Worm (Caenorhabditis elegans) whole organism, L1 larva: ENCODE data around the gene C16B8.2.
A peak's percentile ranks its signal among the peaks of the same experiment; 100 is the strongest.

Source experiments
- C16A3.4 ChIP-seq: fragments of 150-350 bp; optimal IDR thresholded peaks from 2 replicates; lab custom pipeline; 2014; ENCODE audit warnings: missing biosample characterization, missing genetic modification characterization
- C34B4.2 ChIP-seq: sonication (generic microtip); optimal IDR thresholded peaks from 2 replicates; lab custom pipeline; 2017; ENCODE audit warnings: mild to moderate bottlenecking, missing genetic modification characterization, missing compliant biosample characterization
- F16B12.6 ChIP-seq: fragments of 150-350 bp; optimal IDR thresholded peaks from 2 replicates; lab custom pipeline; 2014; ENCODE audit warnings: missing biosample characterization, missing genetic modification characterization
- Y116A8C.19 ChIP-seq: sonication (generic microtip); optimal IDR thresholded peaks from 2 replicates; lab custom pipeline; 2016; ENCODE audit warnings: missing compliant biosample characterization, missing genetic modification characterization, borderline replicate concordance
- blmp-1 ChIP-seq: fragments of 150-350 bp; optimal IDR thresholded peaks from 2 replicates; lab custom pipeline; 2014; ENCODE audit warnings: missing biosample characterization, missing genetic modification characterization
- ceh-88 ChIP-seq: fragments of 200-800 bp; sonication (Bioruptor generic); IDR thresholded peaks from 2 replicates; pipeline ENCODE4 v1.3.6; 2022; ENCODE audit warnings: missing genetic modification characterization, missing compliant biosample characterization
- ceh-90 ChIP-seq: sonication (generic microtip); optimal IDR thresholded peaks from 2 replicates; lab custom pipeline; 2016; ENCODE audit warnings: missing genetic modification characterization, missing compliant biosample characterization
- ces-1 ChIP-seq: fragments of 150-350 bp; optimal IDR thresholded peaks from 2 replicates; lab custom pipeline; 2014; ENCODE audit warnings: missing biosample characterization, missing genetic modification reagents, missing genetic modification characterization
- dpl-1 ChIP-seq, 3 experiments: fragments of 150-350 bp in 2 of 3; sonication (generic microtip) in 1 of 3; optimal IDR thresholded peaks; 2 replicates each; lab custom pipeline; 2014 to 2017; ENCODE audit warnings: missing biosample characterization in 3 of 3, missing genetic modification characterization in 3 of 3, missing genetic modification reagents in 3 of 3
- dsc-1 ChIP-seq: sonication (generic microtip); optimal IDR thresholded peaks from 2 replicates; lab custom pipeline; 2016; ENCODE audit warnings: mild to moderate bottlenecking, missing genetic modification characterization, missing compliant biosample characterization
- efl-1 ChIP-seq, 4 experiments: fragments of 150-350 bp; optimal IDR thresholded peaks in 3 of 4; peaks in 1 of 4; 1 replicate in 1 of 4; 2 replicates in 3 of 4; lab custom pipeline; 2014; ENCODE audit warnings: missing biosample characterization in 2 of 4, missing genetic modification characterization in 2 of 4, missing genetic modification reagents in 2 of 4
- egl-27 ChIP-seq, 2 experiments: fragments of 150-350 bp in 1 of 2; sonication (generic microtip); optimal IDR thresholded peaks; 3 replicates each; lab custom pipeline; 2017 to 2018; ENCODE audit warnings: missing biosample characterization in 2 of 2, missing genetic modification characterization in 2 of 2, missing genetic modification reagents in 2 of 2
- elt-2 ChIP-seq: sonication (generic microtip); optimal IDR thresholded peaks from 2 replicates; lab custom pipeline; 2016; ENCODE audit warnings: missing genetic modification characterization, mild to moderate bottlenecking, inconsistent platforms, missing compliant biosample characterization, missing genetic modification reagents
- elt-3 ChIP-seq, 6 experiments: fragments of 150-350 bp in 1 of 6; sonication (generic microtip); optimal IDR thresholded peaks; 2 replicates each; lab custom pipeline; 2017 to 2018; ENCODE audit warnings: missing biosample characterization in 6 of 6, missing genetic modification characterization in 6 of 6, inconsistent platforms in 1 of 6
- fkh-10 ChIP-seq: sonication (generic microtip); optimal IDR thresholded peaks from 2 replicates; lab custom pipeline; 2017; ENCODE audit warnings: missing biosample characterization, missing genetic modification reagents, missing genetic modification characterization
- fkh-4 ChIP-seq: sonication (generic microtip); optimal IDR thresholded peaks from 2 replicates; lab custom pipeline; 2016; ENCODE audit warnings: missing compliant biosample characterization, missing genetic modification characterization, borderline replicate concordance
- fkh-8 ChIP-seq: sonication (generic microtip); optimal IDR thresholded peaks from 2 replicates; lab custom pipeline; 2016; ENCODE audit warnings: mild to moderate bottlenecking, missing genetic modification characterization, missing compliant biosample characterization
- hlh-4 ChIP-seq: sonication (generic microtip); optimal IDR thresholded peaks from 2 replicates; lab custom pipeline; 2016; ENCODE audit warnings: mild to moderate bottlenecking, missing genetic modification characterization, missing compliant biosample characterization
- hpl-2 ChIP-seq: fragments of 150-350 bp; optimal IDR thresholded peaks from 2 replicates; lab custom pipeline; 2014; ENCODE audit warnings: missing biosample characterization, missing genetic modification reagents, missing genetic modification characterization
- lin-13 ChIP-seq: fragments of 150-350 bp; optimal IDR thresholded peaks from 2 replicates; lab custom pipeline; 2014; ENCODE audit warnings: missing biosample characterization, missing genetic modification reagents, missing genetic modification characterization
- lin-14 ChIP-seq: fragments of 200-800 bp; sonication (Bioruptor generic); optimal IDR thresholded peaks from 2 replicates; lab custom pipeline; 2018; ENCODE audit warnings: mild to moderate bottlenecking, missing genetic modification characterization, moderate library complexity, missing compliant biosample characterization
- lin-39 ChIP-seq: fragments of 150-350 bp; optimal IDR thresholded peaks from 2 replicates; lab custom pipeline; 2014; ENCODE audit warnings: missing biosample characterization, missing genetic modification reagents, missing genetic modification characterization
- lir-3 ChIP-seq: sonication (generic microtip); optimal IDR thresholded peaks from 2 replicates; lab custom pipeline; 2016; ENCODE audit warnings: mild to moderate bottlenecking, missing genetic modification characterization, moderate library complexity, missing compliant biosample characterization; ENCODE audit not compliant: poor library complexity
- lsy-2 ChIP-seq, 2 experiments: fragments of 150-350 bp; optimal IDR thresholded peaks; 2 replicates each; lab custom pipeline; 2014; ENCODE audit warnings: missing biosample characterization in 2 of 2, missing genetic modification characterization in 2 of 2
- mab-9 ChIP-seq: fragments of 200-800 bp; sonication (Bioruptor generic); IDR thresholded peaks from 2 replicates; pipeline ENCODE4 v1.3.6; 2022; ENCODE audit warnings: missing genetic modification reagents, missing genetic modification characterization, missing compliant biosample characterization
- mef-2 ChIP-seq: fragments of 150-350 bp; optimal IDR thresholded peaks from 2 replicates; lab custom pipeline; 2014; ENCODE audit warnings: missing biosample characterization, missing genetic modification characterization
- nhr-11 ChIP-seq: fragments of 150-350 bp; optimal IDR thresholded peaks from 2 replicates; lab custom pipeline; 2014; ENCODE audit warnings: missing biosample characterization, missing genetic modification characterization
- nhr-20 ChIP-seq: sonication (generic microtip); optimal IDR thresholded peaks from 2 replicates; lab custom pipeline; 2016; ENCODE audit warnings: mild to moderate bottlenecking, missing genetic modification characterization, missing compliant biosample characterization
- nhr-237 ChIP-seq: fragments of 150-350 bp; optimal IDR thresholded peaks from 2 replicates; lab custom pipeline; 2014; ENCODE audit warnings: missing biosample characterization, missing genetic modification characterization
- nhr-85 ChIP-seq: sonication (generic microtip); peaks from one replicate; lab custom pipeline; 2016; ENCODE audit warnings: missing genetic modification characterization, inconsistent platforms, missing compliant biosample characterization
- pag-3 ChIP-seq: sonication (generic microtip); optimal IDR thresholded peaks from 2 replicates; lab custom pipeline; 2017; ENCODE audit warnings: missing genetic modification characterization, mild to moderate bottlenecking, missing compliant biosample characterization, antibody characterized with exemption, borderline replicate concordance; ENCODE audit not compliant: insufficient read depth
- pqm-1 ChIP-seq: sonication (generic microtip); optimal IDR thresholded peaks from 3 replicates; lab custom pipeline; 2017; ENCODE audit warnings: missing biosample characterization, missing genetic modification characterization
- snpc-4 ChIP-seq: fragments of 150-350 bp; optimal IDR thresholded peaks from 2 replicates; lab custom pipeline; 2014; ENCODE audit warnings: missing biosample characterization, missing genetic modification characterization
- swsn-7 ChIP-seq: sonication (generic microtip); optimal IDR thresholded peaks from 2 replicates; lab custom pipeline; 2016; ENCODE audit warnings: missing genetic modification characterization, missing compliant biosample characterization
- tbx-2 ChIP-seq: sonication (generic microtip); optimal IDR thresholded peaks from 2 replicates; lab custom pipeline; 2016; ENCODE audit warnings: missing genetic modification characterization, missing compliant biosample characterization
- tlp-1 ChIP-seq: fragments of 150-350 bp; optimal IDR thresholded peaks from 2 replicates; lab custom pipeline; 2014; ENCODE audit warnings: missing biosample characterization, missing genetic modification characterization
- unc-62 ChIP-seq: fragments of 150-350 bp; optimal IDR thresholded peaks from 2 replicates; lab custom pipeline; 2014; ENCODE audit warnings: missing biosample characterization, missing genetic modification reagents, missing genetic modification characterization
- unc-86 ChIP-seq: sonication (generic microtip); optimal IDR thresholded peaks from 2 replicates; lab custom pipeline; 2016; ENCODE audit warnings: missing genetic modification characterization, missing compliant biosample characterization
- unc-98 ChIP-seq: fragments of 200-800 bp; sonication (Bioruptor generic); IDR thresholded peaks from 2 replicates; pipeline ENCODE4 v1.3.6; 2022; ENCODE audit warnings: missing genetic modification characterization, missing compliant biosample characterization
- vab-15 ChIP-seq: sonication (generic microtip); optimal IDR thresholded peaks from 2 replicates; lab custom pipeline; 2017; ENCODE audit warnings: missing genotype, mild to moderate bottlenecking, missing genetic modification characterization, missing compliant biosample characterization
- xbp-1 ChIP-seq: sonication (generic microtip); optimal IDR thresholded peaks from 2 replicates; lab custom pipeline; 2016; ENCODE audit warnings: missing genetic modification characterization, missing compliant biosample characterization
- ztf-4 ChIP-seq: fragments of 150-350 bp; optimal IDR thresholded peaks from 2 replicates; lab custom pipeline; 2014; ENCODE audit warnings: missing biosample characterization, missing genetic modification characterization

The C16B8.2 gene

ce11 chrX:3943213-3943612 is 23.0 kb downstream of the C16B8.2 start, which contains the start of gene ptp-4A2:
TSS of gene ptp-4A2 (minus strand) at chrX:3943313.
- TF ChIP-seq nhr-20 (tag; lab: Kevin White, UChicago) (no peak), pqm-1 (tag; lab: Kevin White, UChicago) (no peak), ceh-90 (tag; lab: Kevin White, UChicago) (no peak), efl-1 (optimal IDR thresholded peaks at IDR 0.05; lab: Kevin White, UChicago) (no peak), efl-1 (GFP tag; optimal IDR thresholded peaks at IDR 0.05 in 1 of 2; lab: Kevin White, UChicago) (peak in 1 of 2 experiments; percentile 36)

- TF ChIP-seq elt-2 (tag; lab: Kevin White, UChicago) = no peak
- TF ChIP-seq dsc-1 = peak; percentile 21
Measured at ce11 chrX:3942267-3942666, 24.0 kb downstream of the C16B8.2 start, which contains the start of gene T19D2.13. TSS of gene T19D2.13 (minus strand) at chrX:3942367.

- no peak for TF ChIP-seq unc-62 (GFP tag; lab: Kevin White, UChicago)
- TF ChIP-seq nhr-237 (tag; lab: Kevin White, UChicago) = no peak
- no peak for TF ChIP-seq ztf-4 (tag; lab: Kevin White, UChicago)
- no peak for TF ChIP-seq lin-39 (tag; lab: Kevin White, UChicago)
- TF ChIP-seq Y116A8C.19 (tag; lab: Kevin White, UChicago) = no peak
- TF ChIP-seq dpl-1 (GFP tag; optimal IDR thresholded peaks at IDR 0.05; lab: Kevin White, UChicago) = no peak
- no peak for TF ChIP-seq xbp-1 (tag; lab: Kevin White, UChicago)
- no peak for TF ChIP-seq swsn-7 (tag; lab: Kevin White, UChicago)
- TF ChIP-seq lsy-2 (tag; optimal IDR thresholded peaks at IDR 0.05; lab: Kevin White, UChicago) = no peak
- TF ChIP-seq tlp-1 = no peak
- no peak for TF ChIP-seq F16B12.6
- no peak for TF ChIP-seq tbx-2 (tag; lab: Kevin White, UChicago)
- TF ChIP-seq hlh-4 (tag; lab: Kevin White, UChicago) = no peak
Measured at ce11 chrX:3938950-3939349, 27.3 kb downstream of the C16B8.2 start, which contains the start of gene T19D2.3. TSS of gene T19D2.3 (plus strand) at chrX:3939250.

- TF ChIP-seq snpc-4 (no peak), fkh-8 (no peak), unc-98 (GFP tag; lab: Robert Waterston, UW) (no peak), egl-27 (tag; optimal IDR thresholded peaks at IDR 0.05; lab: Kevin White, UChicago) (no peak)
- TF ChIP-seq, all 84 proteins: peak for 0
Measured at ce11 chrX:3937884-3938283, 28.3 kb downstream of the C16B8.2 start.

ce11 chrX:3937483-3937882 is 28.7 kb downstream of the C16B8.2 start:
- TF ChIP-seq fkh-8 = no peak
- peak; percentile 80 for TF ChIP-seq fkh-4 (tag; lab: Kevin White, UChicago)
- TF ChIP-seq dsc-1 = peak; percentile 96
- TF ChIP-seq, all 84 proteins: peak for 2

- TF ChIP-seq vab-15 (tag; lab: Kevin White, UChicago) = no peak
- TF ChIP-seq blmp-1 (tag; lab: Kevin White, UChicago) = peak; percentile 43
- no peak for TF ChIP-seq C34B4.2 (tag; lab: Kevin White, UChicago)
- no peak for TF ChIP-seq pag-3 (tag; lab: Kevin White, UChicago)
- peak; percentile 90 for TF ChIP-seq nhr-85
- TF ChIP-seq lin-13 = no peak
- TF ChIP-seq fkh-10 = no peak
- no peak for TF ChIP-seq mab-9 (GFP tag; lab: Robert Waterston, UW)
- no peak for TF ChIP-seq nhr-11 (tag; lab: Kevin White, UChicago)
- no peak for TF ChIP-seq dsc-1
- no peak for TF ChIP-seq lir-3 (tag; lab: Kevin White, UChicago)
- no peak for TF ChIP-seq mef-2 (tag; lab: Kevin White, UChicago)
- no peak for TF ChIP-seq pqm-1 (tag; lab: Kevin White, UChicago)
- TF ChIP-seq tbx-2 (tag; lab: Kevin White, UChicago) = peak; percentile 39
- TF ChIP-seq ceh-88 (GFP tag; lab: Robert Waterston, UW) = no peak
- TF ChIP-seq lin-14 (GFP tag; lab: Kevin White, UChicago) = peak; percentile 55
- TF ChIP-seq unc-86 (tag; lab: Kevin White, UChicago) = no peak
- TF ChIP-seq unc-98 (GFP tag; lab: Robert Waterston, UW) = no peak
- TF ChIP-seq egl-27 (tag; optimal IDR thresholded peaks at IDR 0.05; lab: Kevin White, UChicago) = no peak
- no peak for TF ChIP-seq lin-39 (tag; lab: Kevin White, UChicago)
- TF ChIP-seq hpl-2 (GFP tag; lab: Kevin White, UChicago) = no peak
- TF ChIP-seq elt-3 (tag; optimal IDR thresholded peaks at IDR 0.05; lab: Kevin White, UChicago) = peak; percentile 19 to 77 (median 45)
- TF ChIP-seq nhr-237 (tag; lab: Kevin White, UChicago) = no peak
- TF ChIP-seq C16A3.4 (tag; lab: Kevin White, UChicago) = no peak
- no peak for TF ChIP-seq ces-1 (GFP tag; lab: Kevin White, UChicago)
- TF ChIP-seq, all 84 proteins: peak for 5
Measured at ce11 chrX:3932694-3933093, 33.5 kb downstream of the C16B8.2 start.
